Worm (Caenorhabditis elegans): ENCODE measurements around the gene srw-122.
"Not testable (repeated sequence)": the region's sequence is repeated elsewhere in the genome, so short reads cannot be mapped to it uniquely, and the experiment has no call there.

srw-122 gene

ce11 chrV:2979978-2980377 lies 28.0 kb upstream of the srw-122 start, which contains the start of gene srw-118:
Gene srw-118 (minus strand): TSS chrV:2980078.
- TF ChIP-seq lir-3 (tag; optimal IDR thresholded peaks at IDR 0.05; ENCODE audit: poor library complexity) = no peak
- no peak for TF ChIP-seq ceh-8 (GFP tag; optimal IDR thresholded peaks at IDR 0.05)
- TF ChIP-seq nhr-71 (tag; optimal IDR thresholded peaks at IDR 0.05) = no peak
- no peak for TF ChIP-seq snu-23 (GFP tag; optimal IDR thresholded peaks at IDR 0.05)
- no peak for TF ChIP-seq pax-3 (tag; optimal IDR thresholded peaks at IDR 0.05)
- no peak for TF ChIP-seq nhr-85 (tag)
- no peak for TF ChIP-seq mef-2 (tag; optimal IDR thresholded peaks at IDR 0.05)

DNA sequence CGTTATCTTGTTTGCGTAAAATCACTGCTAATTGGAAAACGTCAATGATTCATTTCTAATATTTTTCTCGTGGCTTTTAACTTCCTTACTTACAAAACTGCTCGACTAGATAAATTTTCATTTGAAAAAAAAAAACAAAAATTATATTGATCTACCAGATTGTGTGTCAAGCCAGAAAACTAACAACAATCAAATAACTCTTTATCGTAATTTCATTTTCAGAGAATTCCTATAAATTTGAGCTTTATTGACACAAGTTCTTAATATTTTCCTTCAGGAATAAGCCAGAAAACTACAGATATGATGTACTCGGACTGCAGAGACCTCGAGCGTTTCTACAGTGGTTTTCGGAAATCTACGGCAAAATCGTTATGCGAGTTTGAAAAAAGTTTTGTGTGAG lies 24.3 kb upstream of the srw-122 start, which contains the start of gene srw-124:
Gene srw-124 (plus strand): TSS at position 301 of the 400 bp plus-strand sequence.
- no peak for TF ChIP-seq unc-86 (tag; optimal IDR thresholded peaks at IDR 0.05)
- TF ChIP-seq vab-15 (tag; optimal IDR thresholded peaks at IDR 0.05) = no peak
- no peak for TF ChIP-seq pag-3 (tag; optimal IDR thresholded peaks at IDR 0.05; ENCODE audit: borderline replicate concordance, insufficient read depth)
- no peak for TF ChIP-seq nhr-77 (tag; optimal IDR thresholded peaks at IDR 0.05)
- TF ChIP-seq ces-1 (GFP tag; optimal IDR thresholded peaks at IDR 0.05) = no peak
- TF ChIP-seq blmp-1 (tag; optimal IDR thresholded peaks at IDR 0.05) = no peak
- no peak for TF ChIP-seq lin-39 (tag; optimal IDR thresholded peaks at IDR 0.05)
- TF ChIP-seq skn-1 (tag; optimal IDR thresholded peaks at IDR 0.05) = no peak
- no peak for TF ChIP-seq swsn-7 (tag; optimal IDR thresholded peaks at IDR 0.05)
- no peak for TF ChIP-seq mab-9 (GFP tag; IDR thresholded peaks at IDR 0.05)
- TF ChIP-seq unc-62 (GFP tag; optimal IDR thresholded peaks at IDR 0.05) = no peak
- no peak for TF ChIP-seq sup-37 (GFP tag; optimal IDR thresholded peaks at IDR 0.05)
- no peak for TF ChIP-seq nhr-28 (tag; optimal IDR thresholded peaks at IDR 0.05)
- no peak for TF ChIP-seq nhr-11 (tag; optimal IDR thresholded peaks at IDR 0.05)
- no peak for TF ChIP-seq hlh-4 (tag; optimal IDR thresholded peaks at IDR 0.05)

ce11 chrV:2975285-2975684 lies 23.3 kb upstream of the srw-122 start, which contains the start of gene srw-123:
Gene srw-123 (minus strand): TSS chrV:2975385.
- not testable (repeated sequence) for TF ChIP-seq mab-9 (GFP tag; IDR thresholded peaks at IDR 0.05); dpl-1 (GFP tag; optimal IDR thresholded peaks at IDR 0.05); aha-1 (tag; optimal IDR thresholded peaks at IDR 0.05)

DNA sequence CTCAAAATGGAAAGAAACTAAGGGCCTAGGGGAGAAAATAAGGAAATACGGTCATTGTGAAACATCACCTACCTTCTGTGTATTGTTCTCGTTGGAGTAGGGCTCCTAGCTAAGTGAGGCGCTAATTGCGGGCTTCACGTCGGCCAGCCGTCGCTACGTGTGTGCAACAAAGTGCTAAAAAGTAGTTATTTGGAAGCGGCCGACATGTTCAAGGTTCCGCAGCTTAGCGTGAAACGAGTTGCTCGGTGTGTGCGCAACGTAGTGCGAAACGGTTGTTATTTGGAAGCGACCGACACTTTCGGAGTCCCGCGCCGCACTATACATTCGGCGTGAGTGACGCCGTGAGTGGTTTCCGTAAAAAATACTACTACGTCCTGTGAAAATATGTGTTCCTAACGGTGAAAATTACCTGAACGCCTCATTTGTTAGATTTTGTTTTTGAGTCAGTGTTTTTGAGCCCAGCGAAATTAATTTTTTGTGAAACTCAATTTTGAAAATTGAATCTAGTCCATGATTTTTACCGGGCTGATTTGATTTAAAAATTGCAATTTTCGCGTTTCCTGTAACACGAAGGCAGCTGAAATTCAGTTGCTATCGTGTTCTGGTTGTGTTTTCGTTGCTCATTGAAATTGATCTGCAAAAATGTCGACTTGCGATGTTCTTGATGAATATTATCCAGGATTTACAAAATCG lies 19.5 kb upstream of the srw-122 start, which contains the start of gene srw-129:
Gene srw-129 (plus strand): TSS at position 643 of the 693 bp plus-strand sequence.
- no peak for TF ChIP-seq nhr-11 (tag; optimal IDR thresholded peaks at IDR 0.05)

ce11 chrV:2964786-2965185 lies 12.8 kb upstream of the srw-122 start, which contains the start of gene srh-88:
Gene srh-88 (minus strand): TSS chrV:2964886.
- TF ChIP-seq zip-4 (GFP tag; optimal IDR thresholded peaks at IDR 0.05) (no peak), lin-39 (tag; optimal IDR thresholded peaks at IDR 0.05) (no peak), mab-9 (GFP tag; IDR thresholded peaks at IDR 0.05) (no peak), C16A3.4 (tag; optimal IDR thresholded peaks at IDR 0.05) (no peak), irx-1 (tag; optimal IDR thresholded peaks at IDR 0.05) (no peak), lin-15B (tag; optimal IDR thresholded peaks at IDR 0.05) (no peak), lin-13 (GFP tag; optimal IDR thresholded peaks at IDR 0.05) (no peak), ceh-8 (GFP tag; optimal IDR thresholded peaks at IDR 0.05) (no peak), C34B4.2 (tag; optimal IDR thresholded peaks at IDR 0.05) (no peak)

DNA sequence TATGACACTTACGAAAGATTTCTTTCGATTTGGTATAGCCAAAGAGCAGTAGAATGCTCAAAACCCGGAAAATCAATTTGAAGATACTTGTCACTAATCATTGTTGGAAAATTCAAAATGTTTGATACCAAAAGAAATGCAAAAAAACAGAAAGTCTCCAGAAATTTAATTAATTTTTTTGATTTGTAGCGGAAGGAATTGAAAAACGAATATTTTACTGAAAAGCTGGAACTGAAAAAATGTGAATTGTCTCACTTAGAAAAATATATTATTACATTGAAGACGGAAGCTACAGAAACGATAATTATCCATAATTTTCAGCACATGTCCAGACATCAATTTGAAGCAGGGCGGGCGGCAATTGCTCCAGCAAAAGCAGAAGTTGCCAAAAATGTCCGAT lies 11.0 kb upstream of the srw-122 start, which contains the start of gene srw-138:
Gene srw-138 (minus strand): TSS at position 101 of the 400 bp plus-strand sequence.
- no peak for TF ChIP-seq elt-3 (tag; optimal IDR thresholded peaks at IDR 0.05)
- no peak for TF ChIP-seq nhr-85 (tag)
- no peak for TF ChIP-seq nhr-77 (tag; optimal IDR thresholded peaks at IDR 0.05)
- TF ChIP-seq aha-1 (tag; optimal IDR thresholded peaks at IDR 0.05) = no peak
- TF ChIP-seq nhr-237 (tag; optimal IDR thresholded peaks at IDR 0.05) = no peak
- TF ChIP-seq tbx-2 (tag; optimal IDR thresholded peaks at IDR 0.05) = no peak
- TF ChIP-seq ceh-82 (tag; optimal IDR thresholded peaks at IDR 0.05) = no peak
- TF ChIP-seq hlh-4 (tag; optimal IDR thresholded peaks at IDR 0.05) = no peak
- TF ChIP-seq ceh-8 (GFP tag; optimal IDR thresholded peaks at IDR 0.05) = no peak
- TF ChIP-seq vab-15 (tag; optimal IDR thresholded peaks at IDR 0.05) = no peak
- TF ChIP-seq aly-2 (tag; optimal IDR thresholded peaks at IDR 0.05) = no peak
- TF ChIP-seq sox-4 (tag; optimal IDR thresholded peaks at IDR 0.05) = no peak
- no peak for TF ChIP-seq lir-3 (tag; optimal IDR thresholded peaks at IDR 0.05; ENCODE audit: poor library complexity)
- no peak for TF ChIP-seq lin-35 (GFP tag; optimal IDR thresholded peaks at IDR 0.05)
- no peak for TF ChIP-seq xbp-1 (tag; optimal IDR thresholded peaks at IDR 0.05)
- no peak for TF ChIP-seq dsc-1 (tag; optimal IDR thresholded peaks at IDR 0.05)
- no peak for TF ChIP-seq pqm-1 (tag; optimal IDR thresholded peaks at IDR 0.05)
- no peak for TF ChIP-seq lin-14 (GFP tag; optimal IDR thresholded peaks at IDR 0.05)
- no peak for TF ChIP-seq egl-13 (tag; optimal IDR thresholded peaks at IDR 0.05)

All from whole organism, L1 larva.